Worm (Caenorhabditis elegans): ENCODE data around the gene Y57A10C.11.

- TF ChIP-seq B0019.2 (GFP tag; conservative IDR thresholded peaks at IDR 0.05): no peak
- no peak for TF ChIP-seq repo-1 (tag; optimal IDR thresholded peaks at IDR 0.05)
- no peak for TF ChIP-seq hlh-12 (tag; optimal IDR thresholded peaks at IDR 0.05)
- TF ChIP-seq lin-54 (GFP tag; optimal IDR thresholded peaks at IDR 0.05): no peak
- TF ChIP-seq ets-4 (GFP tag; optimal IDR thresholded peaks at IDR 0.05): no peak
- TF ChIP-seq ztf-22 (GFP tag; optimal IDR thresholded peaks at IDR 0.05): no peak
- TF ChIP-seq egl-18 (GFP tag; IDR thresholded peaks at IDR 0.05): no peak
These were observed 24.9 kb downstream of the Y57A10C.11 start, which contains the start of gene Y57A10B.6 for ce11 chrII:12389783-12390182.

Data from whole organism, young adult.